Fruit fly (Drosophila melanogaster) Kc167 (cell line): ENCODE results near the gene CG1074.

Experiments
- Myc ChIP-seq: fragments of >200 bp; optimal IDR thresholded peaks from 2 replicates; lab custom pipeline; 2017; ENCODE audit warnings: missing external identifiers
- insv ChIP-seq: fragments of >200 bp; optimal IDR thresholded peaks from 3 replicates; lab custom pipeline; 2018; ENCODE audit warnings: missing external identifiers

- TF ChIP-seq Myc (lab: Kevin White, UChicago) (no peak), insv (no peak)
Observed at dm6 chr3R:4390133-4390532, 43.6 kb upstream of the CG1074 start, which contains the start of gene CG14646.
